Worm (Caenorhabditis elegans) whole organism, L3 larva: Measurements from ENCODE around the gene T14G8.3.

ENCODE experiments used
- mdl-1 ChIP-seq: fragments of 150-350 bp; optimal IDR thresholded peaks from 2 replicates; lab custom pipeline; 2014; ENCODE audit warnings: missing biosample characterization, missing genetic modification characterization
- snpc-4 ChIP-seq: fragments of 150-350 bp; optimal IDR thresholded peaks from 2 replicates; lab custom pipeline; 2014; ENCODE audit warnings: missing biosample characterization, missing genetic modification characterization
- unc-39 ChIP-seq: sonication (generic microtip); optimal IDR thresholded peaks from 4 replicates; lab custom pipeline; 2017; ENCODE audit warnings: missing biosample characterization, missing genetic modification characterization
- ztf-11 ChIP-seq: fragments of 150-350 bp; optimal IDR thresholded peaks from 2 replicates; lab custom pipeline; 2014; ENCODE audit warnings: missing biosample characterization, missing genetic modification characterization

DNA sequence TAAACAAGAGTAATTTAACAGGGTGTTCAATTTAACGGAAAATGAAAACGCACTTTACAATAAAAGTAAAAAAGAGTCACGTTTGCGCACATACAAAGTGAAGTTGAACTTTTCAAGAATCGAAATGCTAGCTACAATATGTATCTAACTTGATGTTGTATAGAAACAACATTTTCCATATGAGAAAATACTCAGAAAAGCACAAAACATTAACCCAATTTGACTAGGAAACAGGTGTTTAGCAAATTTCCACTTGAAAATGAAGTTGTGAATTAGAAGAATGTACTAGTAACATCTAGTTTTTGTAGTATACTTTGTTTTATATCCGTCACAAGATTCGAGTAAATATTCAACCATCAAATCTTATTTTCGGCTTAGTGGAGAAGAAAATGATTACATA lies 23.8 kb downstream of the T14G8.3 start, which contains the start of gene gpc-1:
- TF ChIP-seq ztf-11 (tag; lab: Kevin White, UChicago) (no peak), mdl-1 (tag; lab: Kevin White, UChicago) (no peak), unc-39 (tag; lab: Kevin White, UChicago) (no peak), snpc-4 (no peak)
